Worm (Caenorhabditis elegans) whole organism, L4 larva: ENCODE data around the gene C05D9.7.

Source experiments
- Y105C5A.15 ChIP-seq: fragments of 200-800 bp; sonication (Bioruptor generic); IDR thresholded peaks from 2 replicates; pipeline ENCODE4 v1.3.6; 2022; ENCODE audit warnings: missing genetic modification characterization, missing compliant biosample characterization
- Y75B8A.6 ChIP-seq: fragments of 200-800 bp; sonication (Bioruptor generic); IDR thresholded peaks from 2 replicates; pipeline ENCODE4 v1.3.6; 2022; ENCODE audit warnings: missing genetic modification reagents, missing genetic modification characterization, missing compliant biosample characterization
- ZK337.2 ChIP-seq: fragments of 200-800 bp; sonication (Bioruptor generic); IDR thresholded peaks from 2 replicates; pipeline ENCODE4 v1.3.6; 2022; ENCODE audit warnings: missing genetic modification reagents, missing genetic modification characterization, missing compliant biosample characterization
- ZK546.5 ChIP-seq, 2 experiments: sonication (generic microtip); optimal IDR thresholded peaks; 2 replicates each; lab custom pipeline; 2017; ENCODE audit warnings: missing biosample characterization in 2 of 2, missing genetic modification characterization in 2 of 2
- aha-1 ChIP-seq: fragments of 150-350 bp; peaks from one replicate; lab custom pipeline; 2014; ENCODE audit warnings: missing biosample characterization, missing genetic modification characterization
- aly-2 ChIP-seq: sonication (generic microtip); optimal IDR thresholded peaks from 2 replicates; lab custom pipeline; 2018; ENCODE audit warnings: missing biosample characterization, missing genetic modification characterization
- attf-4 ChIP-seq: sonication (generic microtip); optimal IDR thresholded peaks from 3 replicates; lab custom pipeline; 2017; ENCODE audit warnings: missing biosample characterization, missing genetic modification characterization
- ceh-20 ChIP-seq: fragments of 200-800 bp; sonication (Bioruptor generic); IDR thresholded peaks from 2 replicates; pipeline ENCODE4 v1.3.6; 2022; ENCODE audit warnings: missing genetic modification reagents, missing genetic modification characterization, missing compliant biosample characterization
- ceh-44 ChIP-seq: fragments of 200-800 bp; sonication (Bioruptor generic); IDR thresholded peaks from 2 replicates; pipeline ENCODE4 v1.3.6; 2022; ENCODE audit warnings: missing genetic modification reagents, missing genetic modification characterization, missing compliant biosample characterization
- ceh-82 ChIP-seq: sonication (generic microtip); optimal IDR thresholded peaks from 2 replicates; lab custom pipeline; 2017; ENCODE audit warnings: missing biosample characterization, missing genetic modification characterization
- daf-16 ChIP-seq, 3 experiments: sonication (generic microtip); optimal IDR thresholded peaks; 2 replicates each; lab custom pipeline; 2016 to 2017; ENCODE audit warnings: missing genetic modification characterization in 3 of 3, missing genetic modification reagents in 3 of 3, mild to moderate bottlenecking in 2 of 3, missing compliant biosample characterization in 2 of 3, missing biosample characterization in 1 of 3, moderate library complexity in 1 of 3
- daf-19 ChIP-seq: fragments of 200-800 bp; sonication (Bioruptor generic); conservative IDR thresholded peaks from 2 replicates; pipeline ENCODE4 v1.3.6; 2022; ENCODE audit warnings: missing genetic modification characterization, missing compliant biosample characterization
- daf-8 ChIP-seq: fragments of 200-800 bp; sonication (Bioruptor generic); IDR thresholded peaks from 2 replicates; pipeline ENCODE4 v1.3.6; 2022; ENCODE audit warnings: missing genetic modification characterization, missing compliant biosample characterization
- dmd-8 ChIP-seq: fragments of 200-800 bp; sonication (Bioruptor generic); IDR thresholded peaks from 2 replicates; pipeline ENCODE4 v1.3.6; 2022; ENCODE audit warnings: missing genetic modification characterization, missing compliant biosample characterization
- dmd-9 ChIP-seq: fragments of 200-800 bp; sonication (Bioruptor generic); IDR thresholded peaks from 2 replicates; pipeline ENCODE4 v1.3.6; 2022; ENCODE audit warnings: missing genetic modification reagents, missing genetic modification characterization, missing compliant biosample characterization
- dpl-1 ChIP-seq: fragments of 150-350 bp; optimal IDR thresholded peaks from 2 replicates; lab custom pipeline; 2014; ENCODE audit warnings: missing biosample characterization, missing genetic modification reagents, missing genetic modification characterization
- egl-27 ChIP-seq: sonication (generic microtip); optimal IDR thresholded peaks from 3 replicates; lab custom pipeline; 2017; ENCODE audit warnings: missing biosample characterization, missing genetic modification reagents, missing genetic modification characterization
- egl-43 ChIP-seq: fragments of 200-800 bp; sonication (Bioruptor generic); IDR thresholded peaks from 2 replicates; pipeline ENCODE4 v1.3.6; 2022; ENCODE audit warnings: missing genetic modification reagents, missing genetic modification characterization, missing compliant biosample characterization
- hif-1 ChIP-seq, 2 experiments: sonication (generic microtip); optimal IDR thresholded peaks; 2 replicates each; lab custom pipeline; 2016 to 2017; ENCODE audit warnings: missing compliant biosample characterization in 2 of 2, missing genetic modification characterization in 2 of 2, missing genetic modification reagents in 2 of 2, missing genotype in 2 of 2, mild to moderate bottlenecking in 1 of 2
- hlh-11 ChIP-seq: fragments of 200-800 bp; sonication (Bioruptor generic); optimal IDR thresholded peaks from 2 replicates; lab custom pipeline; 2018; ENCODE audit warnings: mild to moderate bottlenecking, missing genetic modification characterization, missing compliant biosample characterization
- hlh-30 ChIP-seq: sonication (generic microtip); optimal IDR thresholded peaks from 2 replicates; lab custom pipeline; 2017; ENCODE audit warnings: antibody characterized with exemption, mild to moderate bottlenecking, missing genetic modification characterization, missing compliant biosample characterization; ENCODE audit not compliant: insufficient read depth
- hmg-1.1 ChIP-seq: fragments of 200-800 bp; sonication (Bioruptor generic); IDR thresholded peaks from 2 replicates; pipeline ENCODE4 v1.3.6; 2022; ENCODE audit warnings: missing genetic modification reagents, missing genetic modification characterization, missing compliant biosample characterization
- lim-7 ChIP-seq: fragments of 200-800 bp; sonication (Bioruptor generic); IDR thresholded peaks from 2 replicates; pipeline ENCODE4 v1.3.6; 2022; ENCODE audit warnings: missing genetic modification characterization, missing compliant biosample characterization
- lin-29 ChIP-seq: fragments of 200-800 bp; sonication (Bioruptor generic); IDR thresholded peaks from 2 replicates; pipeline ENCODE4 v1.3.6; 2022; ENCODE audit warnings: missing genetic modification reagents, missing genetic modification characterization, missing compliant biosample characterization
- lin-39 ChIP-seq: fragments of 150-350 bp; optimal IDR thresholded peaks from 2 replicates; lab custom pipeline; 2014; ENCODE audit warnings: missing biosample characterization, missing genetic modification reagents, missing genetic modification characterization
- lir-3 ChIP-seq: sonication (generic microtip); optimal IDR thresholded peaks from 2 replicates; lab custom pipeline; 2016; ENCODE audit warnings: mild to moderate bottlenecking, missing genetic modification characterization, missing compliant biosample characterization
- madf-5 ChIP-seq, 2 experiments: fragments of 200-800 bp; sonication (Bioruptor generic); IDR thresholded peaks; 2 replicates each; pipeline ENCODE4 v1.3.6; 2022; ENCODE audit warnings: missing compliant biosample characterization in 2 of 2, missing genetic modification characterization in 2 of 2
- madf-9 ChIP-seq: fragments of 200-800 bp; sonication (Bioruptor generic); conservative IDR thresholded peaks from 2 replicates; pipeline ENCODE4 v1.3.6; 2022; ENCODE audit warnings: missing genetic modification reagents, missing genetic modification characterization, missing compliant biosample characterization
- mxl-2 ChIP-seq: fragments of 200-800 bp; sonication (Bioruptor generic); conservative IDR thresholded peaks from 2 replicates; pipeline ENCODE4 v1.3.6; 2022; ENCODE audit warnings: missing genetic modification reagents, missing genetic modification characterization, missing compliant biosample characterization
- nhr-102 ChIP-seq: sonication (generic microtip); optimal IDR thresholded peaks from 2 replicates; lab custom pipeline; 2016; ENCODE audit warnings: mild to moderate bottlenecking, missing genetic modification characterization, moderate library complexity, missing compliant biosample characterization
- nhr-42 ChIP-seq: fragments of 200-800 bp; sonication (Bioruptor generic); IDR thresholded peaks from 2 replicates; pipeline ENCODE4 v1.3.6; 2022; ENCODE audit warnings: missing genetic modification characterization, missing compliant biosample characterization
- nhr-6 ChIP-seq: fragments of 150-350 bp; optimal IDR thresholded peaks from 2 replicates; lab custom pipeline; 2014; ENCODE audit warnings: missing biosample characterization, missing genetic modification characterization
- nhr-77 ChIP-seq: fragments of 150-350 bp; optimal IDR thresholded peaks from 2 replicates; lab custom pipeline; 2014; ENCODE audit warnings: missing biosample characterization, missing genetic modification characterization
- pqm-1 ChIP-seq: sonication (generic microtip); optimal IDR thresholded peaks from 2 replicates; lab custom pipeline; 2017; ENCODE audit warnings: missing biosample characterization, missing genetic modification characterization
- saeg-2 ChIP-seq: fragments of 200-800 bp; sonication (Bioruptor generic); IDR thresholded peaks from 2 replicates; pipeline ENCODE4 v1.3.6; 2022; ENCODE audit warnings: missing genetic modification reagents, missing genetic modification characterization, missing compliant biosample characterization
- set-16 ChIP-seq: fragments of 200-800 bp; sonication (Bioruptor generic); IDR thresholded peaks from 2 replicates; pipeline ENCODE4 v1.3.6; 2022; ENCODE audit warnings: missing genetic modification reagents, missing genetic modification characterization, missing compliant biosample characterization
- tra-1 ChIP-seq: fragments of 200-800 bp; sonication (Bioruptor generic); IDR thresholded peaks from 2 replicates; pipeline ENCODE4 v1.3.6; 2022; ENCODE audit warnings: missing genetic modification reagents, missing genetic modification characterization, missing compliant biosample characterization
- unc-130 ChIP-seq: sonication (generic microtip); optimal IDR thresholded peaks from 2 replicates; lab custom pipeline; 2016; ENCODE audit warnings: missing genetic modification reagents, missing genetic modification characterization, missing compliant biosample characterization
- unc-62 ChIP-seq, 3 experiments: fragments of 150-350 bp in 1 of 3; sonication (generic microtip); optimal IDR thresholded peaks in 2 of 3; peaks in 1 of 3; 1 replicate in 1 of 3; 2 replicates in 2 of 3; lab custom pipeline; 2014 to 2017; ENCODE audit warnings: missing biosample characterization in 3 of 3, missing genetic modification characterization in 3 of 3, missing genetic modification reagents in 3 of 3, missing genotype in 1 of 3
- zip-2 ChIP-seq: fragments of 150-350 bp; optimal IDR thresholded peaks from 2 replicates; lab custom pipeline; 2014; ENCODE audit warnings: missing biosample characterization, missing genetic modification characterization
- ztf-11 ChIP-seq: fragments of 150-350 bp; optimal IDR thresholded peaks from 2 replicates; lab custom pipeline; 2014; ENCODE audit warnings: missing biosample characterization, missing genetic modification characterization
- ztf-7 ChIP-seq: fragments of 150-350 bp; optimal IDR thresholded peaks from 2 replicates; lab custom pipeline; 2014; ENCODE audit warnings: missing biosample characterization, missing genetic modification characterization

C05D9.7 gene

ce11 chrX:1093154-1093553, 26.1 kb downstream of the C05D9.7 start (continued):
- TF ChIP-seq aly-2 (tag; lab: Kevin White, UChicago) = no peak
- TF ChIP-seq hlh-11 (tag; lab: Kevin White, UChicago) = peak; percentile 99
- TF ChIP-seq zip-2 (tag; lab: Kevin White, UChicago) = peak; percentile 75
- TF ChIP-seq daf-19 (GFP tag; lab: Robert Waterston, UW) = peak; percentile 31; the same call in 1 of the 2 replicates

DNA sequence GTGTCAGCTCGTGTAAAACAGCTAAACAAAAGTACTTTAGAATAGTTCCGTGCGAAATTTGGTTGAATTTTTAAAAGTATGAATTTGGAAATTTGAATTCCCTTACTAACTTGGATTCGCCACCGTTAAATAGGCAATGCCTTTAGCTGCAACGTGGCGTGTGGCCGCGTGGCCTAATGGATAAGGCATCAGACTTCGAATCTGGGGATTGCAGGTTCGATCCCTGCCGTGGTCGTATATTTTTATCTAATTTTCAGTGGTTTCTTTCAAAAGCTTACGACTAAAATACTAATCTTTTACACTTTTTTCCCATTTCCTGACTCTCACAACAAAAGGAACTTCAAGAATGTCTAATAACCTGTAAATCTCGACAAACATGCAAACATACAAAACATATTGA, 29.5 kb downstream of the C05D9.7 start:
- TF ChIP-seq dmd-8 (GFP tag; lab: Robert Waterston, UW) (0 out of 2 replicates have a peak, but pooled peaks have one; percentile 21), nhr-102 (tag; lab: Kevin White, UChicago) (peak; percentile 10), lim-7 (GFP tag; lab: Robert Waterston, UW) (0 out of 2 replicates have a peak, but pooled peaks have one; percentile 60), aha-1 (tag; lab: Kevin White, UChicago) (peak; percentile 75), nhr-77 (tag; lab: Kevin White, UChicago) (no peak)

ce11 chrX:1089133-1089532, 30.1 kb downstream of the C05D9.7 start:
- TF ChIP-seq madf-5 (GFP tag; IDR thresholded peaks at IDR 0.05; lab: Robert Waterston, UW) = 0 out of 4 replicates have a peak, but pooled peaks of 1 of the 2 experiments have one; percentile 23
- no peak for TF ChIP-seq Y75B8A.6
- TF ChIP-seq dpl-1 = no peak
- TF ChIP-seq ceh-44 = 0 out of 2 replicates have a peak, but pooled peaks have one; percentile 30
- TF ChIP-seq aha-1 (tag; lab: Kevin White, UChicago) = peak; percentile 81
- TF ChIP-seq mxl-2 (GFP tag; lab: Robert Waterston, UW) = 0 out of 2 replicates have a peak, but pooled peaks have one; percentile 22
- TF ChIP-seq ZK546.5 (tag; optimal IDR thresholded peaks at IDR 0.05; lab: Kevin White, UChicago) = no peak
- TF ChIP-seq ZK337.2 = no peak
- TF ChIP-seq dmd-9 = 0 out of 2 replicates have a peak, but pooled peaks have one; percentile 31
- TF ChIP-seq nhr-42 (GFP tag; lab: Robert Waterston, UW) = no peak
- no peak for TF ChIP-seq daf-8 (GFP tag; lab: Robert Waterston, UW)
- TF ChIP-seq madf-9 = no peak
- TF ChIP-seq ceh-20 (GFP tag; lab: Robert Waterston, UW) = 0 out of 2 replicates have a peak, but pooled peaks have one; percentile 26
- TF ChIP-seq ceh-82 (tag; lab: Kevin White, UChicago) = no peak
- TF ChIP-seq attf-4 (tag; lab: Kevin White, UChicago) = no peak
- TF ChIP-seq unc-130 = no peak
- no peak for TF ChIP-seq nhr-6 (tag; lab: Kevin White, UChicago)
- TF ChIP-seq lim-7 (GFP tag; lab: Robert Waterston, UW) = 0 out of 2 replicates have a peak, but pooled peaks have one; percentile 41
- no peak for TF ChIP-seq ztf-7 (tag; lab: Kevin White, UChicago)
- no peak for TF ChIP-seq hmg-1.1 (GFP tag; lab: Robert Waterston, UW)
- no peak for TF ChIP-seq saeg-2 (GFP tag; lab: Robert Waterston, UW)
- peak; percentile 48; the same call in 1 of the 2 replicates for TF ChIP-seq egl-43
- TF ChIP-seq egl-27 (tag; lab: Kevin White, UChicago) = no peak
- TF ChIP-seq lir-3 = no peak
- no peak for TF ChIP-seq pqm-1 (tag; lab: Kevin White, UChicago)
- no peak for TF ChIP-seq tra-1 (GFP tag; lab: Robert Waterston, UW)
- TF ChIP-seq hlh-30 = no peak
- no peak for TF ChIP-seq daf-19 (GFP tag; lab: Robert Waterston, UW)
- TF ChIP-seq lin-29 (GFP tag; lab: Robert Waterston, UW) = no peak
- no peak for TF ChIP-seq lin-39 (tag; lab: Kevin White, UChicago)
- no peak for TF ChIP-seq Y105C5A.15 (GFP tag; lab: Robert Waterston, UW)

DNA sequence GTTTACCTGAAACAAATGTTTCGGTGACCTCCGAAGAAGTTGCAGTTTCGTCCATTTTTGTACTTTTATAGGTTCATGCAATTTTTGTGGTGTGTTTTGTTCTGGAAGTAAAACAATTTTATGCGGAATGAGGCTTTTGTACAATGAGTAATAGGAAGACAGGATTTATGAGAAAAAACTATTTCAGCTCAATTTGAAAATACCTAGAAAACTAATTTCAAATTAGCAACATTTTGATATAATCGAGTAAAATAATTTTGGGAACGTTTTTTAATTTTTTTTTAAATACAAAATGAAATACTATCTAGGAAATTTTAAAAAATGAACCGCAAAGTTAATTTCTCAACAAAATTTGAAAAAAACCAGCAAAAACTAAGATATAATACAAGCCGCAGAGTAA, 31.2 kb downstream of the C05D9.7 start, which contains the start of gene rei-2:
Gene rei-2 (minus strand): TSS at position 101 of the 400 bp plus-strand sequence.
- TF ChIP-seq unc-62 (GFP tag; optimal IDR thresholded peaks at IDR 0.05 in 1 of 2; lab: Kevin White, UChicago) (peak in 1 of 2 experiments; percentile 34), unc-62 (tag; optimal IDR thresholded peaks at IDR 0.05; lab: Kevin White, UChicago) (no peak), hif-1 (tag; optimal IDR thresholded peaks at IDR 0.05; lab: Kevin White, UChicago) (no peak), set-16 (GFP tag; lab: Robert Waterston, UW) (no peak), ztf-11 (tag; lab: Kevin White, UChicago) (no peak), ceh-82 (tag; lab: Kevin White, UChicago) (no peak), daf-16 (GFP tag; optimal IDR thresholded peaks at IDR 0.05; lab: Kevin White, UChicago) (no peak), daf-16 (tag; optimal IDR thresholded peaks at IDR 0.05; lab: Kevin White, UChicago) (no peak)
- TF ChIP-seq, all 104 proteins: peak for 1
